Worm (Caenorhabditis elegans) whole organism, late embryonic: ENCODE results near the gene ndub-3.

Source experiments
- F13H6.1 ChIP-seq: sonication (generic microtip); optimal IDR thresholded peaks from 2 replicates; lab custom pipeline; 2016; ENCODE audit warnings: missing genetic modification characterization, missing compliant biosample characterization
- ama-1 ChIP-seq: fragments of 150-350 bp; optimal IDR thresholded peaks from 2 replicates; lab custom pipeline; 2014
- ceh-24 ChIP-seq: sonication (generic microtip); optimal IDR thresholded peaks from 2 replicates; lab custom pipeline; 2016; ENCODE audit warnings: mild to moderate bottlenecking, missing genetic modification characterization, missing compliant biosample characterization
- ceh-48 ChIP-seq: sonication (generic microtip); optimal IDR thresholded peaks from 2 replicates; lab custom pipeline; 2016; ENCODE audit warnings: missing genetic modification characterization, inconsistent platforms, missing compliant biosample characterization
- ceh-9 ChIP-seq: sonication (generic microtip); optimal IDR thresholded peaks from 2 replicates; lab custom pipeline; 2016; ENCODE audit warnings: mild to moderate bottlenecking, missing genetic modification characterization, inconsistent platforms, missing compliant biosample characterization
- dve-1 ChIP-seq: sonication (generic microtip); optimal IDR thresholded peaks from 2 replicates; lab custom pipeline; 2017; ENCODE audit warnings: antibody characterized with exemption, mild to moderate bottlenecking, missing genetic modification characterization, missing compliant biosample characterization
- elt-2 ChIP-seq: sonication (generic microtip); optimal IDR thresholded peaks from 2 replicates; lab custom pipeline; 2016; ENCODE audit warnings: missing genetic modification reagents, missing genetic modification characterization, missing compliant biosample characterization
- hlh-6 ChIP-seq: sonication (generic microtip); optimal IDR thresholded peaks from 2 replicates; lab custom pipeline; 2016; ENCODE audit warnings: missing genotype, missing genetic modification characterization, missing compliant biosample characterization
- nfya-1 ChIP-seq: sonication (generic microtip); optimal IDR thresholded peaks from 2 replicates; lab custom pipeline; 2017; ENCODE audit warnings: missing genetic modification characterization, mild to moderate bottlenecking, missing compliant biosample characterization, antibody characterized with exemption, moderate library complexity
- pag-3 ChIP-seq: sonication (generic microtip); optimal IDR thresholded peaks from 2 replicates; lab custom pipeline; 2016; ENCODE audit warnings: missing compliant biosample characterization, missing genetic modification characterization, borderline replicate concordance
- pax-1 ChIP-seq: fragments of 150-350 bp; optimal IDR thresholded peaks from 2 replicates; lab custom pipeline; 2014; ENCODE audit warnings: missing biosample characterization, missing genetic modification characterization
- pqm-1 ChIP-seq: sonication (generic microtip); optimal IDR thresholded peaks from 2 replicates; lab custom pipeline; 2016; ENCODE audit warnings: missing genetic modification characterization, missing compliant biosample characterization
- rnt-1 ChIP-seq: sonication (generic microtip); optimal IDR thresholded peaks from 2 replicates; lab custom pipeline; 2016; ENCODE audit warnings: missing genetic modification characterization, missing compliant biosample characterization
- tbx-7 ChIP-seq: sonication (generic microtip); optimal IDR thresholded peaks from 2 replicates; lab custom pipeline; 2016; ENCODE audit warnings: missing genotype, missing genetic modification characterization, missing compliant biosample characterization

DNA sequence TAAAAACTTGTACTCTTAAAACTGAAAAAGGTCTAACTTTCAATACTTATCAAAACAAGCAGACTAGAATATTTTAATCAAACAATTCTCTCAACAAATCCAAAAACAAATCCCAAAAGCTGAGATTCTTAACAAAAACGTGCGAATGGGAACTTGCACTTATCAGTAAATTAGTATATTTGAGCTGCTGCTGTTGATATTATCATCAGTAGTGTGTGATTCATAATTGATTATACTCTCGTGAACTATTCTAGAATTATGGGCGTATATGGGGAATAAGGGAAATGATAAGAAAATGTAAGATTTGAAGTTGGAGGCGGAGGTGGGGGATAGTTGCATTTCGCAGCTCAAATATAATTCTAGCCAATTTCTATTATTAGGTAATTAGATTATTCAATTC is 49.5 kb upstream of the ndub-3 start:
- no peak for TF ChIP-seq tbx-7 (tag; lab: Kevin White, UChicago)
- TF ChIP-seq pax-1 (tag; lab: Kevin White, UChicago) = no peak
- TF ChIP-seq pag-3 (tag; lab: Kevin White, UChicago) = no peak
- no peak for TF ChIP-seq hlh-6 (tag; lab: Kevin White, UChicago)
- no peak for TF ChIP-seq nfya-1 (tag; lab: Kevin White, UChicago)
- no peak for TF ChIP-seq F13H6.1 (tag; lab: Kevin White, UChicago)
- TF ChIP-seq elt-2 (tag; lab: Kevin White, UChicago) = no peak
- TF ChIP-seq dve-1 (tag; lab: Kevin White, UChicago) = no peak
- TF ChIP-seq ceh-9 = no peak
- no peak for TF ChIP-seq ceh-24
- TF ChIP-seq pqm-1 (tag; lab: Kevin White, UChicago) = no peak
- TF ChIP-seq ceh-48 (tag; lab: Kevin White, UChicago) = no peak
- TF ChIP-seq rnt-1 (tag; lab: Kevin White, UChicago) = no peak
- no peak for TF ChIP-seq ama-1 (lab: Kevin White, UChicago)
